Fruit fly (Drosophila melanogaster): ENCODE results near the gene Meics.

Meics gene

DNA sequence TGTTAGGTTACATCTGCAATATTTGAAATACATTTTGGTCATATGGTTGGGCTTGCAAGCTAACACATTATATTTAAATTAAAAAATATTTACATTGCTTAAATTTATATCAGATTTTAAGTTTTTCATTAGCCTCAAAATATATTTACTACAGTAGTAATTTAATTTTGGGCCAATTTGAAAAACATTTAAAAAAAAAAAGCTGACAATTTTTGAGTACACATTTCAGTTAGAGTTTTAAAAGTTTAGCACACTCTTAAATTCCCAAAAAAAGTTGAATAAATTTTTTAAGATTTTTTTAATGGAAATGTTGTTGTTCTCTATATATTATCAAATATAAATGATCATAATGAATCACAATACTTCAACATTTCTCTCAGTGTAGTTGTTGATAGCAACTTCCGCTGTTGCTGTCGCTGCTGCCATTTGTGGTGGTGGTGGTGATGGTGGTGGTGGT lies 7.3 kb downstream of the Meics start (continued):
- TF ChIP-seq CG7372 (GFP tag; IDR thresholded peaks at IDR 0.05) = no peak
- TF ChIP-seq HmgD (GFP tag; optimal IDR thresholded peaks at IDR 0.05) = no peak
- TF ChIP-seq nom (GFP tag; optimal IDR thresholded peaks at IDR 0.05) = no peak
- peak; percentile 67 for TF ChIP-seq Xbp1 (GFP tag; optimal IDR thresholded peaks at IDR 0.05)
- peak; percentile 70 for TF ChIP-seq unpg (GFP tag; optimal IDR thresholded peaks at IDR 0.05)
- no peak for TF ChIP-seq Taf1 (GFP tag; IDR thresholded peaks at IDR 0.05)
- TF ChIP-seq CG10959 (GFP tag; IDR thresholded peaks at IDR 0.05) = 0 out of 2 replicates have a peak, but pooled peaks have one; percentile 35
- TF ChIP-seq repo (GFP tag; optimal IDR thresholded peaks at IDR 0.05) = no peak
- no peak for TF ChIP-seq CG18011 (GFP tag; optimal IDR thresholded peaks at IDR 0.05)
- no peak for TF ChIP-seq CG6854 (GFP tag; optimal IDR thresholded peaks at IDR 0.05)
- peak; percentile 64 for TF ChIP-seq CG15696 (tag; optimal IDR thresholded peaks at IDR 0.05)
- TF ChIP-seq amos (GFP tag; IDR thresholded peaks at IDR 0.05; ENCODE audit: partially characterized antibody) = no peak
- TF ChIP-seq Asciz (GFP tag; optimal IDR thresholded peaks at IDR 0.05) = peak; percentile 80
- no peak for TF ChIP-seq fru (optimal IDR thresholded peaks at IDR 0.05)
- peak; percentile 40 for TF ChIP-seq CG1529 (GFP tag; optimal IDR thresholded peaks at IDR 0.05)
- TF ChIP-seq CG12942 (GFP tag; optimal IDR thresholded peaks at IDR 0.05) = peak; percentile 52
- peak; percentile 86 for TF ChIP-seq CoRest (tag; optimal IDR thresholded peaks at IDR 0.05)
- no peak for TF ChIP-seq CG34422 (GFP tag; IDR thresholded peaks at IDR 0.05)
- no peak for TF ChIP-seq Dref (GFP tag; IDR thresholded peaks at IDR 0.05)
- TF ChIP-seq CG2202 (tag; optimal IDR thresholded peaks at IDR 0.05) = peak; percentile 36
- no peak for TF ChIP-seq CG10321 (GFP tag; IDR thresholded peaks at IDR 0.05)
- TF ChIP-seq h (optimal IDR thresholded peaks at IDR 0.05) = no peak
- no peak for TF ChIP-seq knrl (GFP tag; IDR thresholded peaks at IDR 0.05; ENCODE audit: partially characterized antibody)
- peak; percentile 83 for TF ChIP-seq Oli (tag; optimal IDR thresholded peaks at IDR 0.05)
- TF ChIP-seq CG10147 (GFP tag; optimal IDR thresholded peaks at IDR 0.05) = peak; percentile 63
- peak; percentile 55 for TF ChIP-seq tgo (GFP tag; IDR thresholded peaks at IDR 0.05)
- 0 out of 2 replicates have a peak, but pooled peaks have one; percentile 29 for TF ChIP-seq ssp (GFP tag; IDR thresholded peaks at IDR 0.05)
- no peak for TF ChIP-seq gce (GFP tag; IDR thresholded peaks at IDR 0.05)
- TF ChIP-seq cad (GFP tag; optimal IDR thresholded peaks at IDR 0.05) = no peak
- peak; percentile 24; the same call in 1 of the 2 replicates for TF ChIP-seq CG8765 (GFP tag; IDR thresholded peaks at IDR 0.05)
- peak; percentile 1 for TF ChIP-seq caup (GFP tag; optimal IDR thresholded peaks at IDR 0.05; ENCODE audit: severe bottlenecking)
- peak; percentile 65 for TF ChIP-seq CG3407 (GFP tag; optimal IDR thresholded peaks at IDR 0.05)
- no peak for TF ChIP-seq HmgZ (tag; optimal IDR thresholded peaks at IDR 0.05)
- peak; percentile 65 for TF ChIP-seq Vsx1 (GFP tag; optimal IDR thresholded peaks at IDR 0.05)
- TF ChIP-seq chn (GFP tag; optimal IDR thresholded peaks at IDR 0.05) = peak; percentile 61
- TF ChIP-seq pzg (GFP tag; optimal IDR thresholded peaks at IDR 0.05) = no peak
- TF ChIP-seq lilli (GFP tag; optimal IDR thresholded peaks at IDR 0.05) = peak; percentile 4
- TF ChIP-seq Elba2 (GFP tag; optimal IDR thresholded peaks at IDR 0.05) = no peak
- no peak for TF ChIP-seq usp (GFP tag; optimal IDR thresholded peaks at IDR 0.05)
- peak; percentile 30 for TF ChIP-seq jing (GFP tag; optimal IDR thresholded peaks at IDR 0.05)
- no peak for TF ChIP-seq gcm2 (GFP tag; optimal IDR thresholded peaks at IDR 0.05)
- TF ChIP-seq CG6813 (GFP tag; optimal IDR thresholded peaks at IDR 0.05) = peak; percentile 48
- peak; percentile 90 for TF ChIP-seq sens (GFP tag)
- TF ChIP-seq pum (GFP tag; optimal IDR thresholded peaks at IDR 0.05) = no peak
- TF ChIP-seq CG7745 (tag; optimal IDR thresholded peaks at IDR 0.05) = no peak
- TF ChIP-seq Xrp1 (GFP tag; IDR thresholded peaks at IDR 0.05) = peak; percentile 73
- peak; percentile 56 for TF ChIP-seq CG30431 (GFP tag; optimal IDR thresholded peaks at IDR 0.05)
- no peak for TF ChIP-seq sc (optimal IDR thresholded peaks at IDR 0.05)
- peak; percentile 73 for TF ChIP-seq sc (GFP tag; optimal IDR thresholded peaks at IDR 0.05)
- TF ChIP-seq CG10462 (GFP tag; optimal IDR thresholded peaks at IDR 0.05) = peak; percentile 60
- peak; percentile 65 for TF ChIP-seq CG15601 (tag; optimal IDR thresholded peaks at IDR 0.05)
- no peak for TF ChIP-seq stwl (tag; optimal IDR thresholded peaks at IDR 0.05)

All from whole organism, embryonic.